Fruit fly (Drosophila melanogaster) whole organism, pupa: ENCODE data around the gene CG8209.

ENCODE experiments used
- CG10348 ChIP-seq: fragments of 200-800 bp; sonication (Bioruptor generic); IDR thresholded peaks from 2 replicates; pipeline ENCODE4 v1.3.6; 2022; ENCODE audit warnings: missing biosample characterization, missing genetic modification characterization
- CG12605 ChIP-seq: fragments of 200-800 bp; sonication (Bioruptor generic); IDR thresholded peaks from 2 replicates; pipeline ENCODE4 v1.3.6; 2022; ENCODE audit warnings: missing biosample characterization, missing genetic modification characterization
- CG13204 ChIP-seq: fragments of 200-800 bp; sonication (Bioruptor generic); optimal IDR thresholded peaks from 2 replicates; lab custom pipeline; 2018; ENCODE audit warnings: missing biosample characterization, mild to moderate bottlenecking, missing genetic modification characterization, moderate library complexity
- CG14655 ChIP-seq: fragments of 200-800 bp; sonication (Bioruptor generic); optimal IDR thresholded peaks from 3 replicates; lab custom pipeline; 2017; ENCODE audit warnings: mild to moderate bottlenecking, missing biosample characterization, missing genetic modification reagents, missing genetic modification characterization
- CG15710 ChIP-seq: fragments of 200-800 bp; sonication (Bioruptor generic); optimal IDR thresholded peaks from 2 replicates; lab custom pipeline; 2018; ENCODE audit warnings: missing biosample characterization, mild to moderate bottlenecking, missing genetic modification characterization, moderate library complexity
- CG17806 ChIP-seq: fragments of 200-800 bp; sonication (Bioruptor generic); optimal IDR thresholded peaks from 2 replicates; lab custom pipeline; 2018; ENCODE audit warnings: missing biosample characterization, mild to moderate bottlenecking, missing genetic modification characterization, moderate library complexity
- CG32121 ChIP-seq: fragments of 200-800 bp; sonication (Bioruptor generic); IDR thresholded peaks from 2 replicates; pipeline ENCODE4 v1.3.6; 2022; ENCODE audit warnings: missing biosample characterization, missing genetic modification characterization
- CG34367 ChIP-seq: fragments of 200-800 bp; sonication (Bioruptor generic); optimal IDR thresholded peaks from 2 replicates; lab custom pipeline; 2018; ENCODE audit warnings: missing biosample characterization, mild to moderate bottlenecking, missing genetic modification characterization
- CG4496 ChIP-seq: fragments of 200-800 bp; sonication (Bioruptor generic); IDR thresholded peaks from 3 replicates; pipeline ENCODE4 v1.3.6; 2022; ENCODE audit warnings: missing biosample characterization, missing genetic modification characterization
- CG8159 ChIP-seq: fragments of 200-800 bp; sonication (Bioruptor generic); optimal IDR thresholded peaks from 3 replicates; lab custom pipeline; 2018; ENCODE audit warnings: missing biosample characterization, mild to moderate bottlenecking, missing genetic modification characterization, moderate library complexity
- CG8301 ChIP-seq: fragments of 200-800 bp; sonication (Bioruptor generic); optimal IDR thresholded peaks from 2 replicates; lab custom pipeline; 2018; ENCODE audit warnings: missing biosample characterization, mild to moderate bottlenecking, missing genetic modification characterization
- CG9948 ChIP-seq: fragments of 200-800 bp; sonication (Bioruptor generic); optimal IDR thresholded peaks from 2 replicates; lab custom pipeline; 2018; ENCODE audit warnings: missing biosample characterization, mild to moderate bottlenecking, missing genetic modification characterization, moderate library complexity
- D1 ChIP-seq: fragments of 200-800 bp; sonication (Bioruptor generic); optimal IDR thresholded peaks from 2 replicates; lab custom pipeline; 2018; ENCODE audit warnings: missing biosample characterization, mild to moderate bottlenecking, missing genetic modification characterization, moderate library complexity
- EcR ChIP-seq: fragments of 200-800 bp; sonication (Bioruptor generic); optimal IDR thresholded peaks from 3 replicates; lab custom pipeline; 2019; ENCODE audit warnings: missing biosample characterization, missing genetic modification characterization, mild to moderate bottlenecking, moderate library complexity, missing genetic modification reagents
- Ets98B ChIP-seq: fragments of 200-800 bp; sonication (Bioruptor generic); IDR thresholded peaks from 2 replicates; pipeline ENCODE4 v1.3.6; 2022; ENCODE audit warnings: missing biosample characterization, missing genetic modification characterization
- Pif1A ChIP-seq: fragments of 200-800 bp; sonication (Bioruptor generic); optimal IDR thresholded peaks from 3 replicates; lab custom pipeline; 2016; ENCODE audit warnings: missing biosample characterization, missing genetic modification characterization
- Pif1B ChIP-seq: fragments of 200-800 bp; sonication (Bioruptor generic); optimal IDR thresholded peaks from 3 replicates; lab custom pipeline; 2016; ENCODE audit warnings: missing biosample characterization, missing genetic modification characterization
- Snoo ChIP-seq: fragments of 200-800 bp; sonication (Bioruptor generic); optimal IDR thresholded peaks from 3 replicates; lab custom pipeline; 2017; ENCODE audit warnings: missing biosample characterization, mild to moderate bottlenecking, missing genetic modification characterization, inconsistent platforms
- fd96Ca ChIP-seq: fragments of 200-800 bp; sonication (Bioruptor generic); IDR thresholded peaks from 3 replicates; pipeline ENCODE4 v1.3.6; 2022; ENCODE audit warnings: missing biosample characterization, missing genetic modification characterization
- gl ChIP-seq: fragments of 200-800 bp; sonication (Bioruptor generic); optimal IDR thresholded peaks from 2 replicates; lab custom pipeline; 2018; ENCODE audit warnings: missing biosample characterization, mild to moderate bottlenecking, missing genetic modification characterization
- rn ChIP-seq: fragments of 200-800 bp; sonication (Bioruptor generic); IDR thresholded peaks from 2 replicates; pipeline ENCODE4 v1.3.6; 2022; ENCODE audit warnings: missing biosample characterization, missing genetic modification characterization

The CG8209 gene

dm6 chr3L:7992854-7993253 lies 16.6 kb downstream of the CG8209 start:
- TF ChIP-seq Pif1A (GFP tag; lab: Kevin White, UChicago) (no peak), EcR (GFP tag; lab: Kevin White, UChicago) (peak; percentile 95), fd96Ca (no peak)

DNA sequence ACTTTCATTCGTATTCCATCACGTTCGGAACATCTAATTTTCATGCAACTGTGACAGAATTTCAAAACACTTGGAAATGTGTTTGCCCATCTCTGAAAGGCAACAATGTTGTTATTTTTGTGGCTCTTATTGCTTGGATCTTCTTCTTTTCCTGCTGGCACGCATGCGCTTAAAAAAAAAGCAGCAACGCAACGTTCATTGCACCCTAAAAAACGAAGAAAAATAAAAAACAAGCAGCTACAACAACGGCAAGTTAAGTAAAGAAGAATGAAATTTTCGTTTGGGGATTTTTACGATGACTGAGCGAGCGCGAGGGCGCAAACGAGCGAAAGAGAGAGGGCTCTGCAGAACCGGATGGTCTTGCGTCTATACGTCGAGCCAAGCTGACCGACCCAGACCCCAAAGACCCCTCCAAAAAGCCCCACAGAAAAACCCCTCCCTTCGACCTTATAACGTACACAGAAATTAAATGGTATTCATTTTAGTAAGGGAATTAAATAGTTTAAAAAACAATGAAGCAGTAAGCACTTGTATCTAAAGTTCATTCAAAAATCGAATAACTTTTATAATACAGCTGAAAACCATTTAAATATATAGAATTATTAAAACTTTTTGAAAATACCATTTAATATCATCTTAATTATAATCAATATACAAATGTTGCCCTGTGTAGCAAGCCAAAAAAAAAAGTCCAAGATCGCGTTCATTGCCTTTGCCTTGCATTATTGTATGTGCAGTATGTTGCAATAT lies 17.5 kb downstream of the CG8209 start:
- TF ChIP-seq CG14655 (GFP tag; lab: Kevin White, UChicago) (peak; percentile 23), fd96Ca (0 out of 3 replicates have a peak, but pooled peaks have one; percentile 53), gl (tag; lab: Kevin White, UChicago) (peak; percentile 95), CG15710 (tag; lab: Kevin White, UChicago) (peak; percentile 80), CG10348 (GFP tag; lab: Robert Waterston, UW) (no peak), rn (GFP tag; lab: Robert Waterston, UW) (no peak), D1 (tag; lab: Kevin White, UChicago) (no peak), EcR (GFP tag; lab: Kevin White, UChicago) (peak; percentile 98), Pif1B (GFP tag; lab: Kevin White, UChicago) (peak; percentile 60), Ets98B (GFP tag; lab: Robert Waterston, UW) (no peak), Pif1A (GFP tag; lab: Kevin White, UChicago) (peak; percentile 63), CG4496 (GFP tag; lab: Robert Waterston, UW) (peak; percentile 54; the same call in 2 of the 3 replicates), CG34367 (peak; percentile 81), CG32121 (GFP tag; lab: Robert Waterston, UW) (no peak), CG8159 (tag; lab: Kevin White, UChicago) (peak; percentile 76), CG8301 (tag; lab: Kevin White, UChicago) (no peak), CG13204 (GFP tag; lab: Kevin White, UChicago) (peak; percentile 91), CG12605 (GFP tag; lab: Robert Waterston, UW) (peak; percentile 22; the same call in 1 of the 2 replicates), CG9948 (tag; lab: Kevin White, UChicago) (peak; percentile 61), CG17806 (tag; lab: Kevin White, UChicago) (peak; percentile 42), Snoo (tag; lab: Kevin White, UChicago) (peak; percentile 55)

dm6 chr3L:7996364-7996763 lies 20.2 kb downstream of the CG8209 start:
- peak; percentile 49 for TF ChIP-seq EcR (GFP tag; lab: Kevin White, UChicago)
- no peak for TF ChIP-seq CG10348 (GFP tag; lab: Robert Waterston, UW)

dm6 chr3L:7999933-8000332 lies 23.7 kb downstream of the CG8209 start:
- TF ChIP-seq CG8301 (tag; lab: Kevin White, UChicago) (no peak), Pif1B (GFP tag; lab: Kevin White, UChicago) (no peak), CG17806 (tag; lab: Kevin White, UChicago) (no peak), Ets98B (GFP tag; lab: Robert Waterston, UW) (no peak), CG9948 (tag; lab: Kevin White, UChicago) (no peak)

DNA sequence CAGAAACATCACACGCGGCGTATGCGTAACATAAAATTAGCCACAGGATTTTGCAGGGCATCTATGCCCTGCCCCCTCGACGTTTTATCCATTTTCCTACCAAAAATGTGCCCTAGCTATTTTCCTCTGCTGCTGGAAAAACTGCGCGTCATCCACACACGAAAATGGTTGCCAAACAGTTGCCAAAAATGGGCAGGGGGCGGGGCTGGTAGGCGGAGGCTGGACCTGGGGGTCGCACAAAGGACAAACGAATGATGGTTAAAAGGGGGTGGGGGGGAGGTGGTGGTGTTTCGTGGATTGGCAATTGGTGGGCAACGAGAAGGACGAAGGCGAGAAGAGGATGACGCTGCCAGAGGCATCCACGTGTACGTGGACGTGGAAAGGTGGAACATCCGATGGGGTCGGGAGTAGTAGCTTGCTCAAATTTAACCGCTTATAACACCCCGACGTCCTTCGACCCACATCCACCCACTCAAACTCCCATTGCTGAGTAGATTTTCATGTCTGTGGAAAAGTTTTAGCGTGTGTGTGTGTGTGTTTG lies 24.9 kb downstream of the CG8209 start:
- TF ChIP-seq CG9948 (tag; lab: Kevin White, UChicago), result no peak
- TF ChIP-seq CG32121 (GFP tag; lab: Robert Waterston, UW), result no peak
- no peak for TF ChIP-seq CG34367
- no peak for TF ChIP-seq Snoo (tag; lab: Kevin White, UChicago)
- no peak for TF ChIP-seq CG4496 (GFP tag; lab: Robert Waterston, UW)
- no peak for TF ChIP-seq Pif1A (GFP tag; lab: Kevin White, UChicago)
- no peak for TF ChIP-seq gl (tag; lab: Kevin White, UChicago)
- TF ChIP-seq CG8159 (tag; lab: Kevin White, UChicago), result no peak
- TF ChIP-seq D1 (tag; lab: Kevin White, UChicago), result no peak
- no peak for TF ChIP-seq CG12605 (GFP tag; lab: Robert Waterston, UW)
- TF ChIP-seq, all 21 proteins: peak for 0

DNA sequence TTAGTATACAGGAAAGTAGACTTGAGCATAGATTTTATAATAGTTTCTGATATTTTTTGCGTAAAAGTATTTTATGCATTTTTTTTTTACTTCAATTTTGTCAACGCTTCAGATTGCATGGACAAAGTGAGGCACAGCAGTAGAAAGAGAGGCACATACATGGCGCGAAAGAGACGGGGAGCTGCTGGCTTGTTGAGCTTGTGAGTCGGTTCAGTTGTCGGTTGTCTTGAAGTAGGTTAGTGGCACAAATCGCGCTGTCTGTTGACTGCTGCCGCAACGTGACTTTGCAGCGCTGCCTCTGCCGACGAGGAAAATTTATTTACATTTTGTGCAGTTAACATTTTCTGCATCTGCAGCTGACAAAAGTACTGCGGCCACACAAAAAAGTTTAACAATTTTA lies 29.6 kb downstream of the CG8209 start:
- TF ChIP-seq D1 (tag; lab: Kevin White, UChicago) (no peak), CG4496 (GFP tag; lab: Robert Waterston, UW) (0 out of 3 replicates have a peak, but pooled peaks have one; percentile 21), CG13204 (GFP tag; lab: Kevin White, UChicago) (no peak), Pif1A (GFP tag; lab: Kevin White, UChicago) (no peak), CG14655 (GFP tag; lab: Kevin White, UChicago) (no peak), EcR (GFP tag; lab: Kevin White, UChicago) (no peak), Ets98B (GFP tag; lab: Robert Waterston, UW) (peak; percentile 24; the same call in 1 of the 2 replicates)
